Fruit fly (Drosophila melanogaster): ENCODE measurements around the gene CG34428.

The CG34428 gene

DNA sequence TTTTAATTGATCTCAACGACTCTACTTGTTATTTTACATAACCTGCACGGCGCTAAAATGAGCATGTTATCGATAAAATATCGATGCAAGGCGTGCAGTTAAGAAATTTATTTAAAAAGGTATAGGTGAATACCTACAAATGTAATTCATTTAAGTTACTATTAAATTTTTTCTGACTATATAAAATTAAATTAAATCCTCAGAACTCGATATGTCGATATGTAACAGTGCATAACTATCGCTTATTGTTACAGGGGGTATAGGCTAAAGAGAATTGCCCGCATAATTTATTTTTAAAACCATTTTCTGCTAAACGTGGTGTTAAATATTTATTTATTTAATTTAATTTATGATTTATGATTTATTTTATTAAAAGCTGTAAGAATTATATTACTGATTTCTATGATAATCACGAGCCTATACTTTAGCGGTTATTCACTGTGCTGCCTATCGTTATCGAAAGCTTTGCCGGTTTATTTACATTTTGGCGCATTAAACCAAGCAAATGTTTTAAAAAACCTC, 43.7 kb upstream of the CG34428 start, which contains the start of the genes mRpL20 and Icmt (continued):
- TF ChIP-seq chm (GFP tag; IDR thresholded peaks at IDR 0.05) (peak; percentile 88), CG16779 (GFP tag; IDR thresholded peaks at IDR 0.05) (peak; percentile 89), phol (tag; optimal IDR thresholded peaks at IDR 0.05) (peak; percentile 88), Side (GFP tag; optimal IDR thresholded peaks at IDR 0.05) (no peak), slou (GFP tag; optimal IDR thresholded peaks at IDR 0.05) (peak; percentile 81), CG7987 (GFP tag; optimal IDR thresholded peaks at IDR 0.05) (peak; percentile 28), lov (optimal IDR thresholded peaks at IDR 0.05) (no peak), lov (GFP tag; IDR thresholded peaks at IDR 0.05) (peak; percentile 91), en (GFP tag; optimal IDR thresholded peaks at IDR 0.05) (no peak), NC2α (GFP tag; optimal IDR thresholded peaks at IDR 0.05) (no peak), CG12236 (GFP tag; optimal IDR thresholded peaks at IDR 0.05) (no peak), ems (GFP tag; optimal IDR thresholded peaks at IDR 0.05) (peak; percentile 73), pb (GFP tag; optimal IDR thresholded peaks at IDR 0.05) (no peak), Dfd (GFP tag; optimal IDR thresholded peaks at IDR 0.05) (no peak), odd (GFP tag; optimal IDR thresholded peaks at IDR 0.05) (peak; percentile 78), B-H2 (GFP tag; optimal IDR thresholded peaks at IDR 0.05) (peak; percentile 93), jumu (GFP tag; optimal IDR thresholded peaks at IDR 0.05) (peak; percentile 26), fu2 (GFP tag; optimal IDR thresholded peaks at IDR 0.05) (no peak), CG18599 (GFP tag; optimal IDR thresholded peaks at IDR 0.05) (peak; percentile 86), CG14014 (GFP tag; IDR thresholded peaks at IDR 0.05) (peak; percentile 92), vnd (GFP tag; IDR thresholded peaks at IDR 0.05; ENCODE audit: partially characterized antibody) (peak; percentile 85), CG4328 (GFP tag; optimal IDR thresholded peaks at IDR 0.05) (peak; percentile 60), CG9932 (GFP tag; IDR thresholded peaks at IDR 0.05) (peak; percentile 95), schlank (tag; optimal IDR thresholded peaks at IDR 0.05) (peak; percentile 85), Fer3 (tag; optimal IDR thresholded peaks at IDR 0.05) (peak; percentile 91), Poxn (GFP tag; IDR thresholded peaks at IDR 0.05) (peak; percentile 92), fd64A (GFP tag; optimal IDR thresholded peaks at IDR 0.05) (no peak), sr (GFP tag; IDR thresholded peaks at IDR 0.05) (peak; percentile 76; the same call in 2 of the 3 replicates), dysf (GFP tag; IDR thresholded peaks at IDR 0.05) (peak; percentile 97), zen2 (GFP tag; IDR thresholded peaks at IDR 0.05; ENCODE audit: partially characterized antibody) (no peak; the same call in 1 of the 3 replicates), H15 (GFP tag; IDR thresholded peaks at IDR 0.05) (peak; percentile 96), CG12104 (GFP tag; optimal IDR thresholded peaks at IDR 0.05) (peak; percentile 72), Dp (GFP tag; optimal IDR thresholded peaks at IDR 0.05) (peak; percentile 40), CG8290 (GFP tag; optimal IDR thresholded peaks at IDR 0.05) (peak; percentile 75), CG8290 (tag; optimal IDR thresholded peaks at IDR 0.05) (no peak), lbe (GFP tag; optimal IDR thresholded peaks at IDR 0.05) (peak; percentile 82), bbx (GFP tag; IDR thresholded peaks at IDR 0.05; ENCODE audit: partially characterized antibody) (peak; percentile 75), Sox100B (GFP tag; optimal IDR thresholded peaks at IDR 0.05) (peak; percentile 83), knrl (GFP tag; IDR thresholded peaks at IDR 0.05; ENCODE audit: partially characterized antibody) (peak; percentile 76), sc (optimal IDR thresholded peaks at IDR 0.05) (no peak), sc (GFP tag; optimal IDR thresholded peaks at IDR 0.05) (peak; percentile 81), ERR (GFP tag; optimal IDR thresholded peaks at IDR 0.05) (no peak), amos (GFP tag; IDR thresholded peaks at IDR 0.05; ENCODE audit: partially characterized antibody) (peak; percentile 72), CG4617 (GFP tag; optimal IDR thresholded peaks at IDR 0.05; ENCODE audit: borderline replicate concordance) (peak; percentile 54), gem (tag; optimal IDR thresholded peaks at IDR 0.05) (peak; percentile 98), CG17328 (GFP tag; IDR thresholded peaks at IDR 0.05) (peak; percentile 96), Adf1 (GFP tag; IDR thresholded peaks at IDR 0.05) (peak; percentile 82), CG16815 (GFP tag; optimal IDR thresholded peaks at IDR 0.05) (peak; percentile 88), CG11696 (GFP tag; IDR thresholded peaks at IDR 0.05) (peak; percentile 87), CoRest (tag; optimal IDR thresholded peaks at IDR 0.05) (peak; percentile 97), CG12942 (GFP tag; optimal IDR thresholded peaks at IDR 0.05) (peak; percentile 88)

Measured in whole organism, embryonic.